In genomic region chrIII:10905112-10905511, ce11 we compare ENCODE assay signal across 8 worm cellular contexts.
TF ChIP-seq lines count a peak whose summit lies in the region.

No protein-coding gene starts in this region.

TF ChIP-seq in whole organism, L1 larva, 84 proteins besides CTCF, POLR2A, EP300 and RAD21 (continues in another document):
- TF ChIP-seq Y116A8C.19 (tag; optimal IDR thresholded peaks at IDR 0.05; lab: Kevin White, UChicago; ENCODE audit: borderline replicate concordance) (no peak), lin-14 (GFP tag; optimal IDR thresholded peaks at IDR 0.05; lab: Kevin White, UChicago) (peak; percentile 87), xbp-1 (tag; optimal IDR thresholded peaks at IDR 0.05; lab: Kevin White, UChicago) (peak; percentile 22), lin-13 (GFP tag; optimal IDR thresholded peaks at IDR 0.05; lab: Kevin White, UChicago) (peak; percentile 5), ceh-82 (tag; optimal IDR thresholded peaks at IDR 0.05; lab: Kevin White, UChicago) (peak; percentile 89 to 95 (median 94)), snu-23 (GFP tag; optimal IDR thresholded peaks at IDR 0.05; lab: Kevin White, UChicago) (peak; percentile 41), ztf-11 (tag; optimal IDR thresholded peaks at IDR 0.05; lab: Kevin White, UChicago) (peak in 1 of 2 experiments; percentile 28), nhr-20 (tag; optimal IDR thresholded peaks at IDR 0.05; lab: Kevin White, UChicago) (peak; percentile 6), aha-1 (tag; optimal IDR thresholded peaks at IDR 0.05; lab: Kevin White, UChicago) (peak; percentile 12), nhr-71 (tag; optimal IDR thresholded peaks at IDR 0.05; lab: Kevin White, UChicago) (peak; percentile 63), nhr-47 (tag; optimal IDR thresholded peaks at IDR 0.05; lab: Kevin White, UChicago) (peak; percentile 55)

TF ChIP-seq in whole organism, L2 larva, 48 proteins besides CTCF, POLR2A, EP300 and RAD21 (continues in another document):
- TF ChIP-seq lin-13 (GFP tag; optimal IDR thresholded peaks at IDR 0.05; lab: Kevin White, UChicago) = peak; percentile 26
- TF ChIP-seq ceh-82 (tag; optimal IDR thresholded peaks at IDR 0.05; lab: Kevin White, UChicago) = peak; percentile 54
- no peak for TF ChIP-seq skn-1 (tag; optimal IDR thresholded peaks at IDR 0.05; lab: Kevin White, UChicago)
- no peak for TF ChIP-seq nhr-10 (tag; optimal IDR thresholded peaks at IDR 0.05; lab: Kevin White, UChicago)
- peak; percentile 91 for TF ChIP-seq gmeb-1 (tag; optimal IDR thresholded peaks at IDR 0.05; lab: Kevin White, UChicago)
- TF ChIP-seq ZK546.5 (tag; optimal IDR thresholded peaks at IDR 0.05; lab: Kevin White, UChicago) = no peak
- peak; percentile 76 for TF ChIP-seq C34F6.9 (tag; optimal IDR thresholded peaks at IDR 0.05; lab: Kevin White, UChicago)
- no peak for TF ChIP-seq ztf-11 (tag; optimal IDR thresholded peaks at IDR 0.05; lab: Kevin White, UChicago)
- TF ChIP-seq lin-39 (tag; optimal IDR thresholded peaks at IDR 0.05; lab: Kevin White, UChicago) = no peak
- TF ChIP-seq alr-1 (tag; optimal IDR thresholded peaks at IDR 0.05; lab: Kevin White, UChicago) = no peak
- TF ChIP-seq nhr-77 (tag; optimal IDR thresholded peaks at IDR 0.05; lab: Kevin White, UChicago) = no peak
- TF ChIP-seq dmd-4 (tag; optimal IDR thresholded peaks at IDR 0.05; lab: Kevin White, UChicago) = no peak

TF ChIP-seq in whole organism, L3 larva, 47 proteins besides CTCF, POLR2A, EP300 and RAD21 (continues in another document):
- TF ChIP-seq nfya-1 (tag; optimal IDR thresholded peaks at IDR 0.05; lab: Kevin White, UChicago; ENCODE audit: insufficient read depth) (peak; percentile 62), egl-5 (tag; optimal IDR thresholded peaks at IDR 0.05; lab: Kevin White, UChicago) (no peak), ZK546.5 (tag; optimal IDR thresholded peaks at IDR 0.05; lab: Kevin White, UChicago) (no peak), pqm-1 (tag; optimal IDR thresholded peaks at IDR 0.05; lab: Kevin White, UChicago) (no peak), nhr-28 (tag; optimal IDR thresholded peaks at IDR 0.05; lab: Kevin White, UChicago) (no peak), nhr-23 (tag; optimal IDR thresholded peaks at IDR 0.05; lab: Kevin White, UChicago) (no peak), unc-62 (GFP tag; optimal IDR thresholded peaks at IDR 0.05; lab: Kevin White, UChicago) (peak; percentile 29), hmg-11 (tag; optimal IDR thresholded peaks at IDR 0.05; lab: Kevin White, UChicago) (peak; percentile 68), jun-1 (tag; optimal IDR thresholded peaks at IDR 0.05; lab: Kevin White, UChicago) (peak; percentile 2), lin-15B (tag; optimal IDR thresholded peaks at IDR 0.05; lab: Kevin White, UChicago) (peak; percentile 16), elt-2 (tag; optimal IDR thresholded peaks at IDR 0.05; lab: Kevin White, UChicago) (no peak), fos-1 (tag; optimal IDR thresholded peaks at IDR 0.05; lab: Kevin White, UChicago) (no peak)

TF ChIP-seq in whole organism, L4 larva, 104 proteins besides CTCF, POLR2A, EP300 and RAD21 (continues in another document):
- no peak for TF ChIP-seq Y5F2A.4 (GFP tag; optimal IDR thresholded peaks at IDR 0.05; lab: Kevin White, UChicago)
- no peak for TF ChIP-seq F10B5.3 (tag; optimal IDR thresholded peaks at IDR 0.05; lab: Kevin White, UChicago)
- TF ChIP-seq ceh-20 (GFP tag; IDR thresholded peaks at IDR 0.05; lab: Robert Waterston, UW) = no peak
- TF ChIP-seq hlh-11 (tag; optimal IDR thresholded peaks at IDR 0.05; lab: Kevin White, UChicago) = peak; percentile 18
- no peak for TF ChIP-seq F37D6.2 (tag; optimal IDR thresholded peaks at IDR 0.05; lab: Kevin White, UChicago)
- peak; percentile 42 for TF ChIP-seq hmg-1.1 (GFP tag; IDR thresholded peaks at IDR 0.05; lab: Robert Waterston, UW)
- no peak for TF ChIP-seq daf-12 (tag; optimal IDR thresholded peaks at IDR 0.05; lab: Kevin White, UChicago)
- TF ChIP-seq mdl-1 (tag; optimal IDR thresholded peaks at IDR 0.05; lab: Kevin White, UChicago) = peak in 1 of 2 experiments; percentile 1
- TF ChIP-seq unc-39 (tag; optimal IDR thresholded peaks at IDR 0.05; lab: Kevin White, UChicago) = no peak
- TF ChIP-seq zag-1 (tag; optimal IDR thresholded peaks at IDR 0.05; lab: Kevin White, UChicago) = no peak
- no peak for TF ChIP-seq zip-11 (GFP tag; IDR thresholded peaks at IDR 0.05; lab: Robert Waterston, UW)
- TF ChIP-seq tra-1 (GFP tag; IDR thresholded peaks at IDR 0.05; lab: Robert Waterston, UW) = no peak
- TF ChIP-seq ceh-82 (tag; optimal IDR thresholded peaks at IDR 0.05; lab: Kevin White, UChicago) = no peak

TF ChIP-seq in whole organism, late embryonic, 69 proteins besides CTCF, POLR2A, EP300 and RAD21:
- no peak for TF ChIP-seq nhr-232 (tag; optimal IDR thresholded peaks at IDR 0.05; lab: Kevin White, UChicago)
- peak; percentile 45 for TF ChIP-seq ceh-31 (tag; optimal IDR thresholded peaks at IDR 0.05; lab: Kevin White, UChicago)
- peak; percentile 96 for TF ChIP-seq unc-55 (GFP tag; optimal IDR thresholded peaks at IDR 0.05; lab: Kevin White, UChicago)
- no peak for TF ChIP-seq zip-5 (tag; optimal IDR thresholded peaks at IDR 0.05; lab: Kevin White, UChicago)
- peak; percentile 68 for TF ChIP-seq unc-42 (tag; optimal IDR thresholded peaks at IDR 0.05; lab: Kevin White, UChicago)
- TF ChIP-seq nfya-1 (tag; optimal IDR thresholded peaks at IDR 0.05; lab: Kevin White, UChicago) = peak; percentile 35
- TF ChIP-seq T23F11.4 (GFP tag; optimal IDR thresholded peaks at IDR 0.05; lab: Kevin White, UChicago) = no peak
- TF ChIP-seq pha-4 (tag; optimal IDR thresholded peaks at IDR 0.05; lab: Kevin White, UChicago) = no peak
- TF ChIP-seq ceh-14 (tag; optimal IDR thresholded peaks at IDR 0.05; lab: Kevin White, UChicago) = peak; percentile 26

TF ChIP-seq in whole organism, midembryonic, 9 proteins besides CTCF, POLR2A, EP300 and RAD21:
- no peak for TF ChIP-seq T22C8.4 (GFP tag; IDR thresholded peaks at IDR 0.05; lab: Robert Waterston, UW)
- TF ChIP-seq ztf-23 (GFP tag; IDR thresholded peaks at IDR 0.05; lab: Robert Waterston, UW) = 0 out of 2 replicates have a peak, but pooled peaks have one; percentile 11

TF ChIP-seq in whole organism, mixed stage, embryonic, 35 proteins besides CTCF, POLR2A, EP300 and RAD21:
- TF ChIP-seq unc-39 (tag; optimal IDR thresholded peaks at IDR 0.05; lab: Kevin White, UChicago) (no peak), lsy-2 (tag; optimal IDR thresholded peaks at IDR 0.05; lab: Kevin White, UChicago) (peak; percentile 6), ces-1 (GFP tag; optimal IDR thresholded peaks at IDR 0.05; lab: Kevin White, UChicago) (peak; percentile 93), hlh-1 (tag; optimal IDR thresholded peaks at IDR 0.05; lab: Kevin White, UChicago) (peak; percentile 89), unc-62 (GFP tag; optimal IDR thresholded peaks at IDR 0.05; lab: Kevin White, UChicago) (peak; percentile 68), lin-13 (tag; optimal IDR thresholded peaks at IDR 0.05; lab: Kevin White, UChicago) (no peak), unc-120 (tag; optimal IDR thresholded peaks at IDR 0.05; lab: Kevin White, UChicago; ENCODE audit: poor library complexity, severe bottlenecking) (peak; percentile 3), elt-1 (tag; optimal IDR thresholded peaks at IDR 0.05; lab: Kevin White, UChicago; ENCODE audit: borderline replicate concordance, insufficient read depth) (no peak)
TF ChIP-seq in whole organism, mixed stage, embryonic: peak in this region for 5.

TF ChIP-seq in whole organism, young adult, 124 proteins besides CTCF, POLR2A, EP300 and RAD21:
- TF ChIP-seq madf-3 (GFP tag; IDR thresholded peaks at IDR 0.05; lab: Robert Waterston, UW) (no peak), zfh-2 (GFP tag; conservative IDR thresholded peaks at IDR 0.05; lab: Robert Waterston, UW) (0 out of 2 replicates have a peak, but pooled peaks have one; percentile 18), mcd-1 (GFP tag; IDR thresholded peaks at IDR 0.05; lab: Robert Waterston, UW) (peak; percentile 40), ztf-22 (GFP tag; optimal IDR thresholded peaks at IDR 0.05; lab: Kevin White, UChicago) (no peak), lin-35 (GFP tag; optimal IDR thresholded peaks at IDR 0.05; lab: Kevin White, UChicago) (peak in 2 of 3 experiments; percentile 46 to 88), akir-1 (GFP tag; optimal IDR thresholded peaks at IDR 0.05; lab: Kevin White, UChicago) (no peak), snpc-4 (GFP tag; optimal IDR thresholded peaks at IDR 0.05; lab: Kevin White, UChicago) (peak; percentile 61), snpc-4 (tag; optimal IDR thresholded peaks at IDR 0.05; lab: Kevin White, UChicago) (no peak), ceh-58 (GFP tag; IDR thresholded peaks at IDR 0.05; lab: Robert Waterston, UW) (no peak), B0019.2 (GFP tag; conservative IDR thresholded peaks at IDR 0.05; lab: Robert Waterston, UW) (no peak), attf-5 (GFP tag; optimal IDR thresholded peaks at IDR 0.05; lab: Kevin White, UChicago) (no peak), hmg-1.2 (GFP tag; IDR thresholded peaks at IDR 0.05; lab: Robert Waterston, UW) (peak; percentile 84), F10E7.11 (tag; optimal IDR thresholded peaks at IDR 0.05; lab: Kevin White, UChicago) (no peak), K12H6.12 (tag; optimal IDR thresholded peaks at IDR 0.05; lab: Kevin White, UChicago) (peak; percentile 12), ztf-28 (GFP tag; IDR thresholded peaks at IDR 0.05; lab: Robert Waterston, UW) (no peak), ama-1 (optimal IDR thresholded peaks at IDR 0.05; lab: Kevin White, UChicago) (no peak), ama-1 (GFP tag; optimal IDR thresholded peaks at IDR 0.05; lab: Kevin White, UChicago) (peak in 1 of 2 experiments; percentile 12), lin-40 (tag; optimal IDR thresholded peaks at IDR 0.05; lab: Kevin White, UChicago) (peak; percentile 27), hrde-1 (tag; optimal IDR thresholded peaks at IDR 0.05; lab: Kevin White, UChicago; ENCODE audit: borderline replicate concordance) (no peak), dpl-1 (GFP tag; optimal IDR thresholded peaks at IDR 0.05; lab: Kevin White, UChicago) (peak; percentile 51), ceh-79 (tag; optimal IDR thresholded peaks at IDR 0.05; lab: Kevin White, UChicago) (no peak), cebp-1 (GFP tag; IDR thresholded peaks at IDR 0.05; lab: Robert Waterston, UW) (0 out of 2 replicates have a peak, but pooled peaks have one; percentile 19), cebp-1 (tag; optimal IDR thresholded peaks at IDR 0.05; lab: Kevin White, UChicago) (peak; percentile 52), efl-1 (GFP tag; optimal IDR thresholded peaks at IDR 0.05; lab: Kevin White, UChicago) (peak; percentile 45)
TF ChIP-seq in whole organism, young adult: peak in this region for 11.
